Fruit fly (Drosophila melanogaster) whole organism, embryonic: Measurements from ENCODE around the gene Mzt1.

Source experiments
- BEAF-32 ChIP-seq: fragments of 200-800 bp; sonication (Bioruptor generic); optimal IDR thresholded peaks from 3 replicates; lab custom pipeline; 2017; ENCODE audit warnings: missing biosample characterization, missing genetic modification characterization, mild to moderate bottlenecking, moderate library complexity, missing genetic modification reagents
- CG10147 ChIP-seq: fragments of 200-800 bp; sonication (Bioruptor generic); optimal IDR thresholded peaks from 2 replicates; lab custom pipeline; 2019; ENCODE audit warnings: missing biosample characterization, mild to moderate bottlenecking, missing genetic modification characterization, moderate library complexity
- CG13424 ChIP-seq: fragments of 200-800 bp; sonication (Bioruptor generic); optimal IDR thresholded peaks from 2 replicates; lab custom pipeline; 2019; ENCODE audit warnings: missing biosample characterization, mild to moderate bottlenecking, missing genetic modification characterization, moderate library complexity
- CG14050 ChIP-seq: fragments of 200-800 bp; sonication (Bioruptor generic); IDR thresholded peaks from 3 replicates; pipeline ENCODE4 v1.3.6; 2022; ENCODE audit warnings: missing biosample characterization, missing genetic modification characterization
- CG15514 ChIP-seq: fragments of 200-800 bp; sonication (Bioruptor generic); optimal IDR thresholded peaks from 3 replicates; lab custom pipeline; 2017; ENCODE audit warnings: missing biosample characterization, missing genetic modification characterization, mild to moderate bottlenecking, moderate library complexity, missing genetic modification reagents
- CG15601 ChIP-seq: fragments of 200-800 bp; sonication (Bioruptor generic); optimal IDR thresholded peaks from 3 replicates; lab custom pipeline; 2019; ENCODE audit warnings: missing biosample characterization, mild to moderate bottlenecking, missing genetic modification characterization, moderate library complexity
- CG17359 ChIP-seq: fragments of 200-800 bp; sonication (Bioruptor generic); optimal IDR thresholded peaks from 3 replicates; lab custom pipeline; 2018; ENCODE audit warnings: missing biosample characterization, mild to moderate bottlenecking, missing genetic modification characterization, moderate library complexity
- CG17802 ChIP-seq: fragments of 200-800 bp; sonication (Bioruptor generic); optimal IDR thresholded peaks from 2 replicates; lab custom pipeline; 2018; ENCODE audit warnings: missing biosample characterization, mild to moderate bottlenecking, missing genetic modification characterization, moderate library complexity
- CG2678 ChIP-seq: fragments of 200-800 bp; sonication (Bioruptor generic); optimal IDR thresholded peaks from 3 replicates; lab custom pipeline; 2019; ENCODE audit warnings: missing biosample characterization, mild to moderate bottlenecking, missing genetic modification characterization, moderate library complexity
- CG2712 ChIP-seq: fragments of 200-800 bp; optimal IDR thresholded peaks from 3 replicates; lab custom pipeline; 2019; ENCODE audit warnings: missing biosample characterization, mild to moderate bottlenecking, missing genetic modification characterization, moderate library complexity
- CG30020 ChIP-seq: fragments of 200-800 bp; optimal IDR thresholded peaks from 2 replicates; lab custom pipeline; 2019; ENCODE audit warnings: missing biosample characterization, mild to moderate bottlenecking, missing genetic modification characterization, moderate library complexity
- CG31441 ChIP-seq: fragments of 200-800 bp; sonication (Bioruptor generic); IDR thresholded peaks from 2 replicates; pipeline ENCODE4 v1.3.6; 2022; ENCODE audit warnings: missing biosample characterization, missing genetic modification characterization
- CG3995 ChIP-seq: fragments of 200-800 bp; sonication (Bioruptor generic); optimal IDR thresholded peaks from 3 replicates; lab custom pipeline; 2016; ENCODE audit warnings: missing biosample characterization, missing genetic modification characterization
- CG43689 ChIP-seq: fragments of 200-800 bp; sonication (Bioruptor generic); IDR thresholded peaks from 2 replicates; pipeline ENCODE4 v1.3.6; 2022; ENCODE audit warnings: missing biosample characterization, missing genetic modification characterization
- CG7786 ChIP-seq: fragments of 200-800 bp; sonication (Bioruptor generic); optimal IDR thresholded peaks from 2 replicates; lab custom pipeline; 2016; ENCODE audit warnings: missing biosample characterization, missing genetic modification characterization
- CG7839 ChIP-seq: fragments of 200-800 bp; sonication (Bioruptor generic); optimal IDR thresholded peaks from 3 replicates; lab custom pipeline; 2018; ENCODE audit warnings: missing biosample characterization, mild to moderate bottlenecking, missing genetic modification characterization, moderate library complexity
- CG8765 ChIP-seq: fragments of 200-800 bp; sonication (Bioruptor generic); IDR thresholded peaks from 2 replicates; pipeline ENCODE4 v1.3.6; 2022; ENCODE audit warnings: missing biosample characterization, missing genetic modification characterization
- CG8924 ChIP-seq: fragments of 200-800 bp; optimal IDR thresholded peaks from 3 replicates; lab custom pipeline; 2019; ENCODE audit warnings: missing biosample characterization, mild to moderate bottlenecking, missing genetic modification characterization, moderate library complexity
- CG8944 ChIP-seq: fragments of 200-800 bp; sonication (Bioruptor generic); optimal IDR thresholded peaks from 3 replicates; lab custom pipeline; 2016; ENCODE audit warnings: missing biosample characterization, missing genetic modification characterization
- CkIIα-i1 ChIP-seq: fragments of 200-800 bp; sonication (Bioruptor generic); IDR thresholded peaks from 2 replicates; pipeline ENCODE4 v1.3.6; 2022; ENCODE audit warnings: missing biosample characterization, missing genetic modification characterization
- D19A ChIP-seq: fragments of 200-800 bp; optimal IDR thresholded peaks from 3 replicates; lab custom pipeline; 2019; ENCODE audit warnings: missing biosample characterization, mild to moderate bottlenecking, missing genetic modification characterization, moderate library complexity
- Dll ChIP-seq: fragments of 200-800 bp; sonication (Bioruptor generic); IDR thresholded peaks from 4 replicates; pipeline ENCODE4 v1.3.6; 2022; ENCODE audit warnings: missing biosample characterization, missing genetic modification characterization; ENCODE audit not compliant: partially characterized antibody
- E2f2 ChIP-seq: fragments of 200-800 bp; sonication (Bioruptor generic); IDR thresholded peaks from 2 replicates; pipeline ENCODE4 v1.3.6; 2022; ENCODE audit warnings: missing biosample characterization, missing genetic modification characterization
- Eip74EF ChIP-seq, 2 experiments: fragments of 200-800 bp in 1 of 2; fragments of >200 bp in 1 of 2; sonication (Bioruptor generic) in 1 of 2; optimal IDR thresholded peaks; 2 replicates each; lab custom pipeline; 2017 to 2019; ENCODE audit warnings: missing biosample characterization in 2 of 2, missing genetic modification characterization in 2 of 2, mild to moderate bottlenecking in 1 of 2, moderate library complexity in 1 of 2
- Gsc ChIP-seq: fragments of 200-800 bp; sonication (Bioruptor generic); IDR thresholded peaks from 2 replicates; pipeline ENCODE4 v1.3.6; 2022; ENCODE audit warnings: missing biosample characterization, missing genetic modification characterization
- Jarid2 ChIP-seq: fragments of 200-800 bp; sonication (Bioruptor generic); optimal IDR thresholded peaks from 3 replicates; lab custom pipeline; 2017; ENCODE audit warnings: mild to moderate bottlenecking, missing biosample characterization, missing genetic modification reagents, missing genetic modification characterization
- Lpt ChIP-seq: fragments of >200 bp; optimal IDR thresholded peaks from 2 replicates; lab custom pipeline; 2018; ENCODE audit warnings: missing biosample characterization, missing genetic modification characterization
- Med ChIP-seq: fragments of 200-800 bp; sonication (Bioruptor generic); peaks from one replicate; lab custom pipeline; 2016; ENCODE audit warnings: missing biosample characterization, missing genetic modification characterization, mild to moderate bottlenecking, inconsistent platforms, moderate library complexity
- Oli ChIP-seq: fragments of 200-800 bp; sonication (Bioruptor generic); optimal IDR thresholded peaks from 2 replicates; lab custom pipeline; 2018; ENCODE audit warnings: missing biosample characterization, mild to moderate bottlenecking, missing genetic modification characterization, moderate library complexity
- Optix ChIP-seq: fragments of 200-800 bp; sonication (Bioruptor generic); IDR thresholded peaks from 3 replicates; pipeline ENCODE4 v1.3.6; 2022; ENCODE audit warnings: missing biosample characterization, missing genetic modification characterization
- Ravus ChIP-seq: fragments of 200-800 bp; sonication (Bioruptor generic); IDR thresholded peaks from 2 replicates; pipeline ENCODE4 v1.3.6; 2022; ENCODE audit warnings: missing biosample characterization, missing genetic modification characterization
- Scr ChIP-seq: fragments of 200-800 bp; sonication (Bioruptor generic); IDR thresholded peaks from 2 replicates; pipeline ENCODE4 v1.3.6; 2022; ENCODE audit warnings: missing biosample characterization, missing genetic modification characterization; ENCODE audit not compliant: partially characterized antibody
- Sox102F ChIP-seq: fragments of 200-800 bp; sonication (Bioruptor generic); optimal IDR thresholded peaks from 2 replicates; lab custom pipeline; 2018; ENCODE audit warnings: missing biosample characterization, mild to moderate bottlenecking, missing genetic modification characterization, moderate library complexity
- ac ChIP-seq: fragments of 200-800 bp; sonication (Bioruptor generic); optimal IDR thresholded peaks from 3 replicates; lab custom pipeline; 2017; ENCODE audit warnings: missing biosample characterization, mild to moderate bottlenecking, missing genetic modification characterization
- chinmo ChIP-seq: fragments of 200-800 bp; sonication (Bioruptor generic); IDR thresholded peaks from 4 replicates; pipeline ENCODE4 v1.3.6; 2022; ENCODE audit warnings: missing biosample characterization, missing genetic modification characterization; ENCODE audit not compliant: partially characterized antibody
- eve ChIP-seq, 2 experiments: fragments of >200 bp; optimal IDR thresholded peaks; 2 replicates each; lab custom pipeline; 2017; ENCODE audit warnings: missing biosample characterization in 2 of 2, missing genetic modification characterization in 2 of 2
- gce ChIP-seq: fragments of 200-800 bp; sonication (Bioruptor generic); IDR thresholded peaks from 3 replicates; pipeline ENCODE4 v1.3.6; 2022; ENCODE audit warnings: missing biosample characterization, missing genetic modification characterization
- lab ChIP-seq: fragments of 200-800 bp; sonication (Bioruptor generic); optimal IDR thresholded peaks from 3 replicates; lab custom pipeline; 2017; ENCODE audit warnings: missing biosample characterization, missing genetic modification characterization, mild to moderate bottlenecking, moderate library complexity, missing genetic modification reagents
- lbe ChIP-seq: fragments of 200-800 bp; sonication (Bioruptor generic); optimal IDR thresholded peaks from 2 replicates; lab custom pipeline; 2016; ENCODE audit warnings: missing biosample characterization, mild to moderate bottlenecking, missing genetic modification characterization
- nmo ChIP-seq: fragments of 200-800 bp; sonication (Bioruptor generic); optimal IDR thresholded peaks from 2 replicates; lab custom pipeline; 2018; ENCODE audit warnings: missing biosample characterization, mild to moderate bottlenecking, missing genetic modification characterization, moderate library complexity
- pros ChIP-seq: fragments of 200-800 bp; sonication (Bioruptor generic); optimal IDR thresholded peaks from 3 replicates; lab custom pipeline; 2019; ENCODE audit warnings: missing biosample characterization, mild to moderate bottlenecking, missing genetic modification characterization, moderate library complexity
- pum ChIP-seq: fragments of 200-800 bp; sonication (Bioruptor generic); optimal IDR thresholded peaks from 2 replicates; lab custom pipeline; 2016; ENCODE audit warnings: missing biosample characterization, missing genetic modification characterization
- sens ChIP-seq: fragments of 200-800 bp; sonication (Bioruptor generic); peaks from one replicate; lab custom pipeline; 2016; ENCODE audit warnings: missing biosample characterization, missing genetic modification characterization
- sob ChIP-seq: fragments of 200-800 bp; sonication (Bioruptor generic); IDR thresholded peaks from 2 replicates; pipeline ENCODE4 v1.3.6; 2022; ENCODE audit warnings: missing biosample characterization, missing genetic modification characterization
- stwl ChIP-seq: fragments of 200-800 bp; sonication (Bioruptor generic); optimal IDR thresholded peaks from 3 replicates; lab custom pipeline; 2018; ENCODE audit warnings: missing biosample characterization, mild to moderate bottlenecking, missing genetic modification characterization, moderate library complexity
- sug ChIP-seq: fragments of 200-800 bp; optimal IDR thresholded peaks from 2 replicates; lab custom pipeline; 2019; ENCODE audit warnings: missing biosample characterization, mild to moderate bottlenecking, missing genetic modification characterization, moderate library complexity
- tgo ChIP-seq: fragments of 200-800 bp; sonication (Bioruptor generic); IDR thresholded peaks from 3 replicates; pipeline ENCODE4 v1.3.6; 2022; ENCODE audit warnings: missing biosample characterization, missing genetic modification characterization
- trem ChIP-seq: fragments of 200-800 bp; optimal IDR thresholded peaks from 3 replicates; lab custom pipeline; 2019; ENCODE audit warnings: missing biosample characterization, mild to moderate bottlenecking, missing genetic modification characterization, moderate library complexity
- vfl ChIP-seq: fragments of 200-800 bp; sonication (Bioruptor generic); optimal IDR thresholded peaks from 2 replicates; lab custom pipeline; 2016; ENCODE audit warnings: missing biosample characterization, missing genetic modification characterization
- zen2 ChIP-seq: fragments of 200-800 bp; sonication (Bioruptor generic); IDR thresholded peaks from 3 replicates; pipeline ENCODE4 v1.3.6; 2022; ENCODE audit warnings: missing biosample characterization, missing genetic modification characterization; ENCODE audit not compliant: partially characterized antibody

Mzt1 gene

DNA sequence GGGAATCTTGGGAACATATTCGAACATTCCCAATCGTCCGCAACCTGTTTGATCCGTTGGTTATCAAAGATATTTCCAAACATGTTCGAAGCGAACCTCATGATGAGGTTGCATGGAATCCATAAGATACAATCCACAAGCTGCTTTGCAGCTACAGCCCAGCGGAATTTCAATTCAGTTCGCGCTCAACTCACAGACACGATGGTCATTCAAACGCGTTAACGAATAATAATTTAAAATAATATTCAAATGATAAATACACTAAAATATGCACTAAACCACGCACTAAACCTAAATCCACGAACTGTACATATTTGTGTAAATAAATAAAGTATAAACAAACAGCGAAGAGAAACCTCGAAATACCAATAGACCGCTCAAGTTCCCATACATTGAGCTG, 1.2 kb upstream of the Mzt1 start (continued):
- TF ChIP-seq CG8765 (GFP tag; lab: Robert Waterston, UW) (no peak), ac (GFP tag; lab: Kevin White, UChicago) (peak; percentile 26), CG2712 (tag; lab: Kevin White, UChicago) (peak; percentile 18), sens (GFP tag; lab: Kevin White, UChicago) (peak; percentile 36), sug (peak; percentile 32), Optix (GFP tag; lab: Robert Waterston, UW) (no peak), stwl (peak; percentile 7), CG17802 (tag; lab: Kevin White, UChicago) (no peak), Sox102F (GFP tag; lab: Kevin White, UChicago) (no peak), tgo (GFP tag; lab: Robert Waterston, UW) (no peak; the same call in 2 of the 3 replicates), CG8924 (peak; percentile 7), Med (GFP tag; lab: Kevin White, UChicago) (peak; percentile 5), CG8944 (GFP tag; lab: Kevin White, UChicago) (no peak), CG13424 (no peak), Jarid2 (GFP tag; lab: Kevin White, UChicago) (peak; percentile 92), CG30020 (tag; lab: Kevin White, UChicago) (no peak), sob (no peak), CG15514 (GFP tag; lab: Kevin White, UChicago) (peak; percentile 8), D19A (tag; lab: Kevin White, UChicago) (peak; percentile 15), Scr (GFP tag; lab: Robert Waterston, UW) (no peak), nmo (GFP tag; lab: Kevin White, UChicago) (peak; percentile 14), CG14050 (GFP tag; lab: Robert Waterston, UW) (no peak), CG31441 (GFP tag; lab: Robert Waterston, UW) (0 out of 2 replicates have a peak, but pooled peaks have one; percentile 38), trem (peak; percentile 30), Eip74EF (GFP tag; optimal IDR thresholded peaks at IDR 0.05; lab: Kevin White, UChicago) (peak in 1 of 2 experiments; percentile 9), CG43689 (GFP tag; lab: Robert Waterston, UW) (no peak), chinmo (GFP tag; lab: Robert Waterston, UW) (peak; percentile 74; the same call in 2 of the 4 replicates), vfl (GFP tag; lab: Kevin White, UChicago) (no peak), CG10147 (GFP tag; lab: Kevin White, UChicago) (peak; percentile 23), E2f2 (no peak; the same call in 1 of the 2 replicates), CG2678 (peak; percentile 13), Lpt (GFP tag; lab: Kevin White, UChicago) (no peak), CG7839 (tag; lab: Kevin White, UChicago) (peak; percentile 15), lbe (peak; percentile 38), Gsc (GFP tag; lab: Robert Waterston, UW) (no peak), CG15601 (tag; lab: Kevin White, UChicago) (peak; percentile 19), zen2 (no peak), Dll (GFP tag; lab: Robert Waterston, UW) (peak; percentile 44; the same call in 1 of the 4 replicates), gce (GFP tag; lab: Robert Waterston, UW) (0 out of 3 replicates have a peak, but pooled peaks have one; percentile 31), lab (GFP tag; lab: Kevin White, UChicago) (peak; percentile 25), BEAF-32 (GFP tag; lab: Kevin White, UChicago) (no peak), CG3995 (no peak), Ravus (GFP tag; lab: Robert Waterston, UW) (no peak), CkIIα-i1 (GFP tag; lab: Robert Waterston, UW) (no peak), CG7786 (GFP tag; lab: Kevin White, UChicago) (no peak), CG17359 (peak; percentile 17), pum (GFP tag; lab: Kevin White, UChicago) (no peak), pros (GFP tag; lab: Kevin White, UChicago) (no peak), Oli (tag; lab: Kevin White, UChicago) (no peak), eve (GFP tag; optimal IDR thresholded peaks at IDR 0.05; lab: Kevin White, UChicago) (peak in 1 of 2 experiments; percentile 75)
